Worm (Caenorhabditis elegans) whole organism, mixed stage, embryonic: ENCODE data around the gene zag-1.

Source experiments
- M03D4.4 ChIP-seq: sonication (generic microtip); optimal IDR thresholded peaks from 2 replicates; lab custom pipeline; 2017; ENCODE audit warnings: mild to moderate bottlenecking, missing genetic modification characterization, missing compliant biosample characterization
- bed-3 ChIP-seq: fragments of 200-800 bp; sonication (Bioruptor generic); optimal IDR thresholded peaks from 3 replicates; lab custom pipeline; 2018; ENCODE audit warnings: mild to moderate bottlenecking, missing genetic modification characterization, moderate library complexity, missing compliant biosample characterization
- blmp-1 ChIP-seq: fragments of 150-350 bp; optimal IDR thresholded peaks from 2 replicates; lab custom pipeline; 2014; ENCODE audit warnings: missing biosample characterization, missing genetic modification characterization
- ceh-39 ChIP-seq: fragments of 150-350 bp; optimal IDR thresholded peaks from 2 replicates; lab custom pipeline; 2014; ENCODE audit warnings: missing biosample characterization, missing genetic modification characterization
- ceh-43 ChIP-seq: fragments of 200-800 bp; sonication (Bioruptor generic); optimal IDR thresholded peaks from 2 replicates; lab custom pipeline; 2018; ENCODE audit warnings: mild to moderate bottlenecking, missing genetic modification characterization, moderate library complexity, missing compliant biosample characterization
- ceh-83 ChIP-seq: fragments of 200-800 bp; sonication (Bioruptor generic); optimal IDR thresholded peaks from 2 replicates; lab custom pipeline; 2018; ENCODE audit warnings: mild to moderate bottlenecking, missing genetic modification characterization, missing compliant biosample characterization
- cnd-1 ChIP-seq: fragments of 200-800 bp; sonication (Bioruptor generic); optimal IDR thresholded peaks from 2 replicates; lab custom pipeline; 2018; ENCODE audit warnings: mild to moderate bottlenecking, missing genetic modification characterization, missing compliant biosample characterization
- drap-1 ChIP-seq: fragments of 200-800 bp; sonication (Bioruptor generic); optimal IDR thresholded peaks from 3 replicates; lab custom pipeline; 2018; ENCODE audit warnings: mild to moderate bottlenecking, missing genetic modification characterization, missing compliant biosample characterization
- elt-1 ChIP-seq: sonication (generic microtip); optimal IDR thresholded peaks from 2 replicates; lab custom pipeline; 2017; ENCODE audit warnings: missing genetic modification characterization, mild to moderate bottlenecking, missing compliant biosample characterization, antibody characterized with exemption, moderate library complexity, borderline replicate concordance; ENCODE audit not compliant: insufficient read depth
- elt-3 ChIP-seq: fragments of 150-350 bp; optimal IDR thresholded peaks from 2 replicates; lab custom pipeline; 2014; ENCODE audit warnings: missing biosample characterization, missing genetic modification characterization
- flh-1 ChIP-seq: fragments of 200-800 bp; sonication (Bioruptor generic); optimal IDR thresholded peaks from 2 replicates; lab custom pipeline; 2018; ENCODE audit warnings: mild to moderate bottlenecking, missing genetic modification characterization, moderate library complexity, missing compliant biosample characterization
- hlh-1 ChIP-seq: fragments of 150-350 bp; optimal IDR thresholded peaks from 2 replicates; lab custom pipeline; 2014; ENCODE audit warnings: missing biosample characterization, missing genetic modification reagents, missing genetic modification characterization
- lin-13 ChIP-seq: fragments of 150-350 bp; optimal IDR thresholded peaks from 2 replicates; lab custom pipeline; 2014; ENCODE audit warnings: missing biosample characterization, missing genetic modification characterization
- lin-32 ChIP-seq: fragments of 200-800 bp; sonication (Bioruptor generic); optimal IDR thresholded peaks from 2 replicates; lab custom pipeline; 2018; ENCODE audit warnings: mild to moderate bottlenecking, missing genetic modification characterization, missing compliant biosample characterization
- lsy-2 ChIP-seq: fragments of 150-350 bp; optimal IDR thresholded peaks from 2 replicates; lab custom pipeline; 2014; ENCODE audit warnings: missing biosample characterization, missing genetic modification characterization
- mab-5 ChIP-seq: fragments of 150-350 bp; optimal IDR thresholded peaks from 2 replicates; lab custom pipeline; 2014; ENCODE audit warnings: missing biosample characterization, missing genetic modification characterization
- mep-1 ChIP-seq: fragments of 150-350 bp; optimal IDR thresholded peaks from 2 replicates; lab custom pipeline; 2017; ENCODE audit warnings: missing biosample characterization, missing genetic modification reagents, missing genetic modification characterization, inconsistent platforms
- nhr-2 ChIP-seq: fragments of 150-350 bp; optimal IDR thresholded peaks from 2 replicates; lab custom pipeline; 2014; ENCODE audit warnings: missing biosample characterization, missing genetic modification characterization
- nhr-237 ChIP-seq: fragments of 150-350 bp; optimal IDR thresholded peaks from 2 replicates; lab custom pipeline; 2014; ENCODE audit warnings: missing biosample characterization, missing genetic modification characterization
- nhr-28 ChIP-seq: fragments of 150-350 bp; optimal IDR thresholded peaks from 2 replicates; lab custom pipeline; 2014; ENCODE audit warnings: missing biosample characterization, missing genetic modification characterization
- snpc-4 ChIP-seq: fragments of 150-350 bp; optimal IDR thresholded peaks from 2 replicates; lab custom pipeline; 2014; ENCODE audit warnings: missing biosample characterization, missing genetic modification characterization
- sptf-1 ChIP-seq: sonication (generic microtip); optimal IDR thresholded peaks from 2 replicates; lab custom pipeline; 2017; ENCODE audit warnings: mild to moderate bottlenecking, missing genetic modification characterization, moderate library complexity, missing compliant biosample characterization
- tbx-8 ChIP-seq: fragments of 200-800 bp; sonication (Bioruptor generic); optimal IDR thresholded peaks from 2 replicates; lab custom pipeline; 2018; ENCODE audit warnings: mild to moderate bottlenecking, missing genetic modification characterization, moderate library complexity, missing compliant biosample characterization
- unc-120 ChIP-seq: sonication (generic microtip); optimal IDR thresholded peaks from 2 replicates; lab custom pipeline; 2017; ENCODE audit warnings: missing genetic modification characterization, missing compliant biosample characterization; ENCODE audit not compliant: poor library complexity, severe bottlenecking
- unc-39 ChIP-seq: fragments of 150-350 bp; optimal IDR thresholded peaks from 2 replicates; lab custom pipeline; 2014; ENCODE audit warnings: missing biosample characterization, missing genetic modification characterization
- unc-62 ChIP-seq: fragments of 150-350 bp; optimal IDR thresholded peaks from 2 replicates; lab custom pipeline; 2014; ENCODE audit warnings: missing biosample characterization, missing genetic modification reagents, missing genetic modification characterization
- zip-8 ChIP-seq: fragments of 150-350 bp; optimal IDR thresholded peaks from 2 replicates; lab custom pipeline; 2014; ENCODE audit warnings: missing biosample characterization, missing genetic modification characterization
- ztf-11 ChIP-seq: fragments of 150-350 bp; optimal IDR thresholded peaks from 2 replicates; lab custom pipeline; 2014; ENCODE audit warnings: missing biosample characterization, missing genetic modification characterization

Gene zag-1

DNA sequence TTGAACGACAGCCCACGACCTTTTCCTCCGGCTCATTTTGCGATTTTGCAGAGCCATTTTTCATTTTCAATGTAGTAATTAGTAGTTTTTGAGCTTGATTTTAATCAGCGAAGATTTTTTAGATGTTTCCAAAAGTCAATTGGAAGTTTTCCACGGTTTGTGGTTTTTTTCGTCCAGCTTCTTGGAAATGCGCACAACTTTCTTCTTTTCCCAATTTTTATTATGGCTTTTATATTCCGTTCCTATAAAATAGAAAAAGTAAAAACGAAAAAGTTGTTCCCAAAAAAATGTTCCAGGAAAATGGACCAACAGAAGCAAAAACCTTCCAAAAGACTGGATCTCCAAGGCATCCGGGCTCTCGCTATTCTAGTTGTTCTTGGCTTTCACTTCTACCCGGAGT is 29.7 kb downstream of the zag-1 start, which contains the start of gene oac-22:
TSS of gene oac-22 (plus strand) at position 301 of the 400 bp plus-strand sequence.
- TF ChIP-seq elt-3 (tag; lab: Kevin White, UChicago) (no peak), blmp-1 (tag; lab: Kevin White, UChicago) (no peak), bed-3 (GFP tag; lab: Kevin White, UChicago) (no peak), mep-1 (no peak), ztf-11 (no peak), lsy-2 (tag; lab: Kevin White, UChicago) (no peak), nhr-2 (tag; lab: Kevin White, UChicago) (no peak), elt-1 (tag; lab: Kevin White, UChicago) (no peak), nhr-28 (tag; lab: Kevin White, UChicago) (no peak), drap-1 (GFP tag; lab: Kevin White, UChicago) (no peak), zip-8 (tag; lab: Kevin White, UChicago) (no peak), flh-1 (GFP tag; lab: Kevin White, UChicago) (no peak), lin-32 (GFP tag; lab: Kevin White, UChicago) (no peak)

DNA sequence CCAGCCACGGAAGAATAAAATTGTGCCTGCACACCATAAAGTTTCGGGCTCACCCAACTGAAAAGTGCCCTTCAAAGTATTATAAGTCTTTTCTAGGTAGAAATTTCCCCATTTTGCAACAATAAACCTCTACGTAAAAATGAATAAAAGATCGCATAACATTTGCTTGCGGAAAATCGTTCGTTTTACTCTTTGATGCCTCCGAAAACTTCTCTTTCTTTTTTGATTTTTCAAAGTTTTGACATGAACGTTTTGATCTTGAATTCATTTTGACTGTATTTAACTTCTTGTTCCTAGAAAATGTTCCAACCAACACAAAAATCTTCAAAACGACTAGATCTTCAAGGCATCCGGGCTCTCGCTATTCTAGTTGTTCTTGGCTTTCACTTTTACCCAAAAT is 33.3 kb downstream of the zag-1 start, which contains the start of gene oac-21:
TSS of gene oac-21 (plus strand) at position 301 of the 400 bp plus-strand sequence.
- no peak for TF ChIP-seq lsy-2 (tag; lab: Kevin White, UChicago)
- TF ChIP-seq flh-1 (GFP tag; lab: Kevin White, UChicago) = no peak
- no peak for TF ChIP-seq elt-3 (tag; lab: Kevin White, UChicago)
- no peak for TF ChIP-seq unc-39
- no peak for TF ChIP-seq mep-1

DNA sequence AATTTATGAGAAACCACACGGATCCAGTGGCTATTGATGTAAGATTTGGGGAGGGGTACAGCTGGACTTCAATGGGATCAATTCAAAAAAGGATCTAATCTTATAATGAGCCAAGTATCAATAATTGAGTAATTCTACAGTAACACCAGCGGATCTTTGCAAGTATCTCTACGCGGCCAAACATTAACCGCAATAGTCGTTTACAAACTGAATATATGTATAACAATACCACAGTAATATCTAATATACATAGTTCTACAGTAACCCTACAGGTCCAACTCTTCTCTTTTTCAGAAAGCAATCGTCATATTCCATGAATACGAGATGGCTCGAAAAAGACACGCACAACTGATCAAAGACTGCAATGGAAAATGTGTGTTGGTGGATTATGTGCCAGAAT is 36.4 kb downstream of the zag-1 start, which contains the start of gene F56D6.9:
TSS of gene F56D6.9 (plus strand) at position 301 of the 400 bp plus-strand sequence.
- no peak for TF ChIP-seq nhr-237
- TF ChIP-seq ceh-43 (GFP tag; lab: Kevin White, UChicago) = no peak
- no peak for TF ChIP-seq unc-62
- TF ChIP-seq blmp-1 (tag; lab: Kevin White, UChicago) = no peak
- TF ChIP-seq M03D4.4 (tag; lab: Kevin White, UChicago) = no peak
- TF ChIP-seq lsy-2 (tag; lab: Kevin White, UChicago) = no peak
- TF ChIP-seq drap-1 (GFP tag; lab: Kevin White, UChicago) = no peak
- no peak for TF ChIP-seq snpc-4
- no peak for TF ChIP-seq ceh-83 (GFP tag; lab: Kevin White, UChicago)
- TF ChIP-seq nhr-28 (tag; lab: Kevin White, UChicago) = no peak
- no peak for TF ChIP-seq mab-5 (tag; lab: Kevin White, UChicago)
- no peak for TF ChIP-seq unc-120 (tag; lab: Kevin White, UChicago)

DNA sequence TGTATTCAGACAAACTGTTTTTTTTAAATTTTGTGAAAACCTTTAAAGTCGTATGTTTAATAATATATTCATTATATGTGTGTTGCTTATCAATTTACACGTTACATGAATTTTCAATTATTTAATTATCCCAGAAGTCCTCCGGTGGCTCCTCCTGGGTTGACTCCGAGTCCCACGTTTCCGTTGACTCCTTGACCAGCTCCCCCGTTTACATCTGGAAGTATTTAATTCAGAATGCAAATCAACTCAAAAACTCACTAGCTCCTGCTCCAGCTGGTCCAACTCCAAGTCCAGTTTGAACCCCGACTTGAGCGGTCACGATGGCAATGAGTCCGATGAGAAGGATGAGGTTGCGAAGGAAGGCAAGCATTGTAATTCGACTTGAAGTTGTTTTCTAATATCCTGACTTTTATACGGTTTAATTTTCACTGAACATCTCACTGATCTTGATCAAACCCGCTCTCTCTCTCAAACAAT is 38.4 kb downstream of the zag-1 start, which contains the start of gene F56D6.8:
TSS of gene F56D6.8 (minus strand) at position 427 of the 477 bp plus-strand sequence.
- no peak for TF ChIP-seq ztf-11
- TF ChIP-seq blmp-1 (tag; lab: Kevin White, UChicago) = no peak
- no peak for TF ChIP-seq cnd-1
- TF ChIP-seq drap-1 (GFP tag; lab: Kevin White, UChicago) = no peak
- TF ChIP-seq ceh-39 (tag; lab: Kevin White, UChicago) = no peak
- TF ChIP-seq unc-120 (tag; lab: Kevin White, UChicago) = no peak
- TF ChIP-seq tbx-8 = no peak
- no peak for TF ChIP-seq M03D4.4 (tag; lab: Kevin White, UChicago)
- no peak for TF ChIP-seq lin-13 (tag; lab: Kevin White, UChicago)
- TF ChIP-seq hlh-1 (tag; lab: Kevin White, UChicago) = no peak
- TF ChIP-seq ceh-83 (GFP tag; lab: Kevin White, UChicago) = no peak

DNA sequence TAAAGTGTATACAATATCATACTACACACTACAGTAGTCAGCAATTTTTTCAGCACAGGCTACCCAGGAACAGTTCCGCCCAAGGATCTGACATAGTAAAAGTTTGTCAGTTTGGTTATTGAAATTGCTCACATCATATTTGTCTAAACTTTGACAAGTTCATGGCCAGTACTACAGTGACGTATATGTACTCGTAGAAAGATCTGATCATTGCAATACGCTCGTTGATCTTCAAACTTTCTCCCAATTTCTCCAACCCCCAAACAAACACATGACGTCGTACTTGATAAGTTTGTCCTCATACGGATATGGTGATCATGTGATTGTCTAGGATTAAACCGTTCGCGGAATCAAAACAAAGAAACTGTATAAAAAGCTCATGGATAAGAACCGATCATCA is 39.1 kb downstream of the zag-1 start, which contains the start of gene dct-8:
TSS of gene dct-8 (plus strand) at position 301 of the 400 bp plus-strand sequence.
- TF ChIP-seq M03D4.4 (tag; lab: Kevin White, UChicago) (no peak), blmp-1 (tag; lab: Kevin White, UChicago) (no peak), mab-5 (tag; lab: Kevin White, UChicago) (no peak), nhr-2 (tag; lab: Kevin White, UChicago) (no peak), sptf-1 (tag; lab: Kevin White, UChicago) (no peak), lin-32 (GFP tag; lab: Kevin White, UChicago) (no peak)
